Worm (Caenorhabditis elegans) whole organism, late embryonic: ENCODE data around the gene K08F11.1.

Source experiments
- C08G9.2 ChIP-seq: sonication (generic microtip); optimal IDR thresholded peaks from 2 replicates; lab custom pipeline; 2016; ENCODE audit warnings: mild to moderate bottlenecking, missing genetic modification characterization, moderate library complexity, missing compliant biosample characterization
- C38D4.7 ChIP-seq: fragments of 200-800 bp; sonication (Bioruptor generic); optimal IDR thresholded peaks from 2 replicates; lab custom pipeline; 2018; ENCODE audit warnings: mild to moderate bottlenecking, missing genetic modification characterization, moderate library complexity, missing compliant biosample characterization
- F13H6.1 ChIP-seq: sonication (generic microtip); optimal IDR thresholded peaks from 2 replicates; lab custom pipeline; 2016; ENCODE audit warnings: missing genetic modification characterization, missing compliant biosample characterization
- K02D7.2 ChIP-seq: sonication (generic microtip); optimal IDR thresholded peaks from 2 replicates; lab custom pipeline; 2017; ENCODE audit warnings: mild to moderate bottlenecking, missing genetic modification characterization, missing compliant biosample characterization
- Y22D7AL.16 ChIP-seq: sonication (generic microtip); optimal IDR thresholded peaks from 2 replicates; lab custom pipeline; 2016; ENCODE audit warnings: missing genetic modification characterization, missing compliant biosample characterization
- ceh-14 ChIP-seq: sonication (generic microtip); optimal IDR thresholded peaks from 2 replicates; lab custom pipeline; 2016; ENCODE audit warnings: missing genotype, missing genetic modification characterization, missing compliant biosample characterization
- ceh-18 ChIP-seq: sonication (generic microtip); optimal IDR thresholded peaks from 2 replicates; lab custom pipeline; 2016; ENCODE audit warnings: missing genetic modification characterization, missing compliant biosample characterization
- ceh-19 ChIP-seq: fragments of 200-800 bp; sonication (Bioruptor generic); optimal IDR thresholded peaks from 2 replicates; lab custom pipeline; 2018; ENCODE audit warnings: mild to moderate bottlenecking, missing genetic modification characterization, missing compliant biosample characterization
- ceh-24 ChIP-seq: sonication (generic microtip); optimal IDR thresholded peaks from 2 replicates; lab custom pipeline; 2016; ENCODE audit warnings: mild to moderate bottlenecking, missing genetic modification characterization, missing compliant biosample characterization
- ceh-31 ChIP-seq: sonication (generic microtip); optimal IDR thresholded peaks from 2 replicates; lab custom pipeline; 2016; ENCODE audit warnings: missing genetic modification characterization, missing compliant biosample characterization
- che-1 ChIP-seq: sonication (generic microtip); optimal IDR thresholded peaks from 2 replicates; lab custom pipeline; 2016; ENCODE audit warnings: mild to moderate bottlenecking, missing genetic modification characterization, missing compliant biosample characterization
- dmd-4 ChIP-seq: sonication (generic microtip); optimal IDR thresholded peaks from 2 replicates; lab custom pipeline; 2016; ENCODE audit warnings: borderline replicate concordance, missing genetic modification characterization, missing compliant biosample characterization
- elt-4 ChIP-seq: sonication (generic microtip); optimal IDR thresholded peaks from 2 replicates; lab custom pipeline; 2016; ENCODE audit warnings: missing genetic modification characterization, missing compliant biosample characterization
- ets-4 ChIP-seq: sonication (generic microtip); optimal IDR thresholded peaks from 2 replicates; lab custom pipeline; 2016; ENCODE audit warnings: missing genetic modification characterization, missing compliant biosample characterization
- eyg-1 ChIP-seq: sonication (generic microtip); optimal IDR thresholded peaks from 2 replicates; lab custom pipeline; 2016; ENCODE audit warnings: missing genotype, missing genetic modification characterization, missing compliant biosample characterization
- fax-1 ChIP-seq: sonication (generic microtip); optimal IDR thresholded peaks from 2 replicates; lab custom pipeline; 2016; ENCODE audit warnings: missing genotype, missing genetic modification characterization, missing compliant biosample characterization
- fkh-10 ChIP-seq: fragments of 150-350 bp; optimal IDR thresholded peaks from 2 replicates; lab custom pipeline; 2014; ENCODE audit warnings: missing biosample characterization, missing genetic modification reagents, missing genetic modification characterization
- hlh-13 ChIP-seq: fragments of 200-800 bp; sonication (Bioruptor generic); optimal IDR thresholded peaks from 2 replicates; lab custom pipeline; 2018; ENCODE audit warnings: mild to moderate bottlenecking, missing genetic modification characterization, missing compliant biosample characterization
- hlh-15 ChIP-seq: sonication (generic microtip); optimal IDR thresholded peaks from 2 replicates; lab custom pipeline; 2016; ENCODE audit warnings: missing genetic modification characterization, missing compliant biosample characterization
- hlh-30 ChIP-seq: sonication (generic microtip); optimal IDR thresholded peaks from 2 replicates; lab custom pipeline; 2017; ENCODE audit warnings: antibody characterized with exemption, missing genetic modification characterization, missing compliant biosample characterization; ENCODE audit not compliant: insufficient read depth
- hlh-6 ChIP-seq: sonication (generic microtip); optimal IDR thresholded peaks from 2 replicates; lab custom pipeline; 2016; ENCODE audit warnings: missing genotype, missing genetic modification characterization, missing compliant biosample characterization
- hlh-8 ChIP-seq: sonication (generic microtip); optimal IDR thresholded peaks from 2 replicates; lab custom pipeline; 2016; ENCODE audit warnings: missing genotype, missing genetic modification characterization, missing compliant biosample characterization
- madf-2 ChIP-seq: sonication (generic microtip); optimal IDR thresholded peaks from 2 replicates; lab custom pipeline; 2017; ENCODE audit warnings: missing genetic modification characterization, missing compliant biosample characterization
- nfya-1 ChIP-seq: sonication (generic microtip); optimal IDR thresholded peaks from 2 replicates; lab custom pipeline; 2017; ENCODE audit warnings: missing genetic modification characterization, mild to moderate bottlenecking, missing compliant biosample characterization, antibody characterized with exemption, moderate library complexity
- nhr-232 ChIP-seq: sonication (generic microtip); optimal IDR thresholded peaks from 2 replicates; lab custom pipeline; 2016; ENCODE audit warnings: missing genetic modification characterization, missing compliant biosample characterization
- npax-4 ChIP-seq: sonication (generic microtip); optimal IDR thresholded peaks from 2 replicates; lab custom pipeline; 2016; ENCODE audit warnings: missing genetic modification characterization, missing compliant biosample characterization
- odd-2 ChIP-seq: sonication (generic microtip); optimal IDR thresholded peaks from 2 replicates; lab custom pipeline; 2017; ENCODE audit warnings: antibody characterized with exemption, mild to moderate bottlenecking, missing genetic modification characterization, missing compliant biosample characterization
- pag-3 ChIP-seq: sonication (generic microtip); optimal IDR thresholded peaks from 2 replicates; lab custom pipeline; 2016; ENCODE audit warnings: missing compliant biosample characterization, missing genetic modification characterization, borderline replicate concordance
- pat-9 ChIP-seq: fragments of 200-800 bp; sonication (Bioruptor generic); optimal IDR thresholded peaks from 2 replicates; lab custom pipeline; 2018; ENCODE audit warnings: mild to moderate bottlenecking, missing genetic modification characterization, moderate library complexity, missing compliant biosample characterization
- pax-1 ChIP-seq: fragments of 150-350 bp; optimal IDR thresholded peaks from 2 replicates; lab custom pipeline; 2014; ENCODE audit warnings: missing biosample characterization, missing genetic modification characterization
- pqm-1 ChIP-seq: sonication (generic microtip); optimal IDR thresholded peaks from 2 replicates; lab custom pipeline; 2016; ENCODE audit warnings: missing genetic modification characterization, missing compliant biosample characterization
- pros-1 ChIP-seq: fragments of 150-350 bp; optimal IDR thresholded peaks from 2 replicates; lab custom pipeline; 2014; ENCODE audit warnings: missing biosample characterization, missing genetic modification reagents, missing genetic modification characterization
- ref-2 ChIP-seq: sonication (generic microtip); optimal IDR thresholded peaks from 2 replicates; lab custom pipeline; 2016; ENCODE audit warnings: missing genetic modification characterization, missing compliant biosample characterization
- rnt-1 ChIP-seq: sonication (generic microtip); optimal IDR thresholded peaks from 2 replicates; lab custom pipeline; 2016; ENCODE audit warnings: missing genetic modification characterization, missing compliant biosample characterization
- sdc-2 ChIP-seq: sonication (generic microtip); optimal IDR thresholded peaks from 2 replicates; lab custom pipeline; 2016; ENCODE audit warnings: missing genotype, missing genetic modification characterization, missing compliant biosample characterization
- sox-2 ChIP-seq: fragments of 200-800 bp; sonication (Bioruptor generic); IDR thresholded peaks from 2 replicates; pipeline ENCODE4 v1.3.6; 2022; ENCODE audit warnings: missing genetic modification reagents, missing genetic modification characterization, missing compliant biosample characterization
- sox-4 ChIP-seq: sonication (generic microtip); optimal IDR thresholded peaks from 2 replicates; lab custom pipeline; 2017; ENCODE audit warnings: mild to moderate bottlenecking, missing genetic modification characterization, inconsistent platforms, missing compliant biosample characterization
- tbx-2 ChIP-seq: sonication (generic microtip); optimal IDR thresholded peaks from 2 replicates; lab custom pipeline; 2016; ENCODE audit warnings: missing genetic modification characterization, missing compliant biosample characterization
- unc-3 ChIP-seq, 2 experiments: fragments of 200-800 bp in 1 of 2; sonication (Bioruptor generic) in 1 of 2; sonication (generic microtip) in 1 of 2; conservative IDR thresholded peaks in 1 of 2; optimal IDR thresholded peaks in 1 of 2; 2 replicates each; pipeline versions ENCODE4 v1.3.6 to Lab custom; 2016 to 2022; ENCODE audit warnings: missing compliant biosample characterization in 2 of 2, missing genetic modification characterization in 2 of 2, missing genetic modification reagents in 1 of 2
- unc-86 ChIP-seq: sonication (generic microtip); optimal IDR thresholded peaks from 2 replicates; lab custom pipeline; 2016; ENCODE audit warnings: missing genetic modification characterization, missing compliant biosample characterization
- ztf-16 ChIP-seq: sonication (generic microtip); optimal IDR thresholded peaks from 2 replicates; lab custom pipeline; 2017; ENCODE audit warnings: missing genetic modification characterization, missing compliant biosample characterization

K08F11.1 gene

DNA sequence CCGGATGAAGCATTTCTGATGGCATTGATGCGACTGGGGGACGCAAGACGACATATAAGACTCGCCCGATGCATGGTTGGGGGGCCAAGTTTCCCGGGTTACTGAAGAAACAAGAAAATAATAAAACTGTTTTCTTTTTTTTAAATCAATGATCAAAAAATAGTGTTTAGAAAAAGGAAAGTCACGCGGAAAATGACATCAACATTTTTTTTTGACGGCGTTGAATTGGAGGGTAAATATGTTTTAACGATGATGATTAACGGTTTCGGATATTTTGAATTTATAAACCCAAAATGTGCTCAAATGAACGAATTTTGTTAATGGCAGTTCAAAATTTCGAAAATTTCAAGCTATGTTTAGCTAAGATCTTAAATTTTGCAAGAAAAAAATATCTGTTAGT lies 20.8 kb upstream of the K08F11.1 start, which contains the start of gene ogdh-1:
TSS of gene ogdh-1 (minus strand) at position 101 of the 400 bp plus-strand sequence.
- TF ChIP-seq K02D7.2 (tag; lab: Kevin White, UChicago): no peak
- no peak for TF ChIP-seq nfya-1 (tag; lab: Kevin White, UChicago)
- no peak for TF ChIP-seq C38D4.7
- no peak for TF ChIP-seq fkh-10 (GFP tag; lab: Kevin White, UChicago)
- no peak for TF ChIP-seq Y22D7AL.16 (tag; lab: Kevin White, UChicago)
- no peak for TF ChIP-seq pat-9 (tag; lab: Kevin White, UChicago)
- no peak for TF ChIP-seq hlh-15 (tag; lab: Kevin White, UChicago)
- TF ChIP-seq ceh-24 (tag; lab: Kevin White, UChicago): no peak
- TF ChIP-seq sox-4 (tag; lab: Kevin White, UChicago): no peak
- no peak for TF ChIP-seq npax-4 (tag; lab: Kevin White, UChicago)
- no peak for TF ChIP-seq hlh-6
- no peak for TF ChIP-seq hlh-8 (tag; lab: Kevin White, UChicago)
- TF ChIP-seq sox-2: no peak
- no peak for TF ChIP-seq ztf-16
- TF ChIP-seq F13H6.1: no peak
- no peak for TF ChIP-seq pqm-1
- no peak for TF ChIP-seq ref-2 (tag; lab: Kevin White, UChicago)

DNA sequence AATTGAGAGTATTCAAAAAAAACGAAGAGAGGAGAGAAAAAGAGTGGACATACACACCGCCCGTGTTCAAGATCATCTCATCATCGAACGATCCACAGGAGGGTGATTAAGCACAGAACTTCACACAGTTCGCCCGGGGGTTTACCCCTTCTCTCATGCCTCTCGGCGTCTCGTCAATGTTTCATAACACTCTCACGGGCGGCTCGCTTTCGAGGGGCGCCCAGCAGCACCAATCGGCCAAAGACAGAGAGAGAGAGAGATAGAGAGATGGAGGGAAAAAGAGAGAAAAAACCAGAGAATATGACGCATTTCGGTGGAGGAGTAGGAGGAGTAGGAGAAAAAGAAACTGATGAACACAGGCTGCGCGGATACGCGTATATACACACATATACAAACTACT lies 19.5 kb upstream of the K08F11.1 start:
- TF ChIP-seq C08G9.2 (tag; lab: Kevin White, UChicago) (peak; percentile 40), hlh-15 (tag; lab: Kevin White, UChicago) (no peak), hlh-30 (tag; lab: Kevin White, UChicago) (no peak), pax-1 (no peak), ceh-18 (peak; percentile 58), unc-3 (GFP tag; conservative IDR thresholded peaks at IDR 0.05; lab: Robert Waterston, UW) (no peak), unc-3 (tag; optimal IDR thresholded peaks at IDR 0.05; lab: Kevin White, UChicago) (no peak), sdc-2 (tag; lab: Kevin White, UChicago) (peak; percentile 9), nfya-1 (tag; lab: Kevin White, UChicago) (peak; percentile 75), unc-86 (tag; lab: Kevin White, UChicago) (no peak), tbx-2 (tag; lab: Kevin White, UChicago) (peak; percentile 51), pros-1 (tag; lab: Kevin White, UChicago) (no peak), ref-2 (tag; lab: Kevin White, UChicago) (peak; percentile 20), dmd-4 (tag; lab: Kevin White, UChicago) (no peak), nhr-232 (tag; lab: Kevin White, UChicago) (no peak), ceh-14 (tag; lab: Kevin White, UChicago) (peak; percentile 51), rnt-1 (tag; lab: Kevin White, UChicago) (peak; percentile 16), madf-2 (tag; lab: Kevin White, UChicago) (no peak), K02D7.2 (tag; lab: Kevin White, UChicago) (no peak), eyg-1 (no peak), sox-2 (no peak), ceh-31 (tag; lab: Kevin White, UChicago) (peak; percentile 69)

DNA sequence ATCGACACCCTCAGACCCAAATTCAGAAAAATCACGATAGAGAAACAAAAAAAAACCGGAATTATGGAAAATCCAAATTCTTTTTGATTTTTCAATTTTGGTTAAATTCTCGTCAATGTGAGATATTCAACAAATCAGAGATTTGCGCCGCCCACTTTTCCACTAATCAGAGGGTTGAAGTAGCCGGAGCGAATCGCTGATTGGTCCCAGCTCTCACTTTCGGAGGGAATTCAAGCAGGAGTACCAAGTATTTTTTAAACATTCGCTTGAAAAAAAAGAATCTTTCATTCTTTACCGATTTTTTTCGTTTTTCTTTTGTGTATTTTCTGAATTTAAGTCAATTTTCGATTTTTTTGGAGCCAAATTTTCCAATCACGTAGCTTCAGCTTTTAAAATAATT lies 18.7 kb upstream of the K08F11.1 start:
- TF ChIP-seq nfya-1 (tag; lab: Kevin White, UChicago): peak; percentile 73
- TF ChIP-seq odd-2 (tag; lab: Kevin White, UChicago): no peak

DNA sequence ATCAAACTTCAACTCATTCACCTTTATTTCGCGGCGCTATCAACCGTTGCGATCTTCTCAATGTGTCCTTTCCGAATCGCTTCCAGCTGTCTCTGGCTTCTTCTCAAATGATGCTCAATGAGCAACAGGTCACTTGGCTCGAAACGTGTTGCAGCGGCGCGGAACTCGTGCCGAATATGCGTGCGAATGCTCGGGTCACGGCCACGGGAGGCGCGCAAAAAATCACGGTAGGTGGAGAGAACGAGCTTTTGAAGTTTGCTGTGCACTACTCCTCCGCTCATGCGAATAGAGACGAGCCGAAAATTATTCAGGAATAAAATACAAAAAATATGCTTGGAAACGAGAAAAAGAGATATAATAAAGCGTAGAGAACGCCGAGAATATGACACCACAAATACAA lies 14.2 kb upstream of the K08F11.1 start, which contains the start of gene cif-1:
TSS of gene cif-1 (minus strand) at position 297 of the 400 bp plus-strand sequence.
- TF ChIP-seq elt-4: no peak
- TF ChIP-seq pag-3 (tag; lab: Kevin White, UChicago): no peak
- no peak for TF ChIP-seq hlh-8 (tag; lab: Kevin White, UChicago)
- TF ChIP-seq ceh-19: no peak
- no peak for TF ChIP-seq hlh-13 (GFP tag; lab: Kevin White, UChicago)
- TF ChIP-seq che-1: no peak
- no peak for TF ChIP-seq hlh-30 (tag; lab: Kevin White, UChicago)
- no peak for TF ChIP-seq fax-1 (tag; lab: Kevin White, UChicago)
- no peak for TF ChIP-seq pros-1 (tag; lab: Kevin White, UChicago)
- TF ChIP-seq odd-2 (tag; lab: Kevin White, UChicago): no peak
- TF ChIP-seq sox-2: no peak
- TF ChIP-seq ets-4 (tag; lab: Kevin White, UChicago): no peak
